Worm (Caenorhabditis elegans) whole organism, midembryonic: Measurements from ENCODE around the gene lig-1.

ENCODE experiments used
- T22C8.4 ChIP-seq: fragments of 200-800 bp; sonication (Bioruptor generic); IDR thresholded peaks from 2 replicates; pipeline ENCODE4 v1.3.6; 2022; ENCODE audit warnings: missing genetic modification characterization, missing compliant biosample characterization
- cog-1 ChIP-seq: sonication (generic microtip); optimal IDR thresholded peaks from 2 replicates; lab custom pipeline; 2016; ENCODE audit warnings: missing genetic modification characterization, missing compliant biosample characterization
- flt-1 ChIP-seq: fragments of 200-800 bp; sonication (Bioruptor generic); IDR thresholded peaks from 2 replicates; pipeline ENCODE4 v1.3.6; 2022; ENCODE audit warnings: missing genetic modification characterization, missing compliant biosample characterization
- klf-2 ChIP-seq: fragments of 200-800 bp; sonication (Bioruptor generic); conservative IDR thresholded peaks from 2 replicates; pipeline ENCODE4 v1.3.6; 2022; ENCODE audit warnings: missing genetic modification reagents, missing genetic modification characterization, missing compliant biosample characterization
- med-1 ChIP-seq: sonication (generic microtip); optimal IDR thresholded peaks from 2 replicates; lab custom pipeline; 2017; ENCODE audit warnings: missing genetic modification characterization, mild to moderate bottlenecking, missing compliant biosample characterization, antibody characterized with exemption, missing genetic modification reagents; ENCODE audit not compliant: insufficient read depth
- ref-1 ChIP-seq: fragments of 200-800 bp; sonication (Bioruptor generic); conservative IDR thresholded peaks from 2 replicates; pipeline ENCODE4 v1.3.6; 2022; ENCODE audit warnings: missing genetic modification reagents, missing genetic modification characterization, missing compliant biosample characterization
- ztf-23 ChIP-seq: fragments of 200-800 bp; sonication (Bioruptor generic); IDR thresholded peaks from 2 replicates; pipeline ENCODE4 v1.3.6; 2022; ENCODE audit warnings: missing genetic modification reagents, missing genetic modification characterization, missing compliant biosample characterization
- ztf-29 ChIP-seq: fragments of 200-800 bp; sonication (Bioruptor generic); IDR thresholded peaks from 2 replicates; pipeline ENCODE4 v1.3.6; 2022; ENCODE audit warnings: missing genetic modification reagents, missing genetic modification characterization, missing compliant biosample characterization

DNA sequence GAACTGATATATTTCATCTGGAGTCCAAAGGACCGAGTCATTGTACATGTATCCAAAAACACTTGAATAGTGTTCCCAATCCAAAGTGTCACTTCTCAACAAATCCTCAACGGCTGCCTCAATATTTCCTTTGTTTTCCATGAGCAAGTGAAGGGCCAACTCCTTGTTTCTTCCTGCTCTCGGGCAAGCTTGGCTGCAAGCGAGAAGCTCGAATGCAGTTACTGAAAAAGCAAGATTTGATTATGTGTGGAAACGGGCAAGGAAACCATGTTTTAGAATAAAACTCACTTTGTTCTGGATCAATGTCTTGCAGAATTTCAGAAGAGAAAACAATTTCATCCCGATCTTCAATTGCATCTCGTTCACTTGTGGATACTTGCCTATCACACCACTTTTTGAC is 40.3 kb downstream of the lig-1 start:
- TF ChIP-seq med-1 (GFP tag; lab: Kevin White, UChicago) (no peak), ref-1 (GFP tag; lab: Robert Waterston, UW) (no peak), flt-1 (no peak), ztf-29 (GFP tag; lab: Robert Waterston, UW) (no peak), cog-1 (tag; lab: Kevin White, UChicago) (no peak), T22C8.4 (GFP tag; lab: Robert Waterston, UW) (no peak), klf-2 (GFP tag; lab: Robert Waterston, UW) (no peak), ztf-23 (GFP tag; lab: Robert Waterston, UW) (no peak)
